Worm (Caenorhabditis elegans) whole organism, L1 larva: ENCODE results near the gene ZK1240.11.

Source experiments
- ceh-88 ChIP-seq: fragments of 200-800 bp; sonication (Bioruptor generic); IDR thresholded peaks from 2 replicates; pipeline ENCODE4 v1.3.6; 2022; ENCODE audit warnings: missing genetic modification characterization, missing compliant biosample characterization
- isw-1 ChIP-seq: fragments of 200-800 bp; sonication (Bioruptor generic); IDR thresholded peaks from 2 replicates; pipeline ENCODE4 v1.3.6; 2022; ENCODE audit warnings: missing genetic modification characterization, missing compliant biosample characterization
- lin-39 ChIP-seq: fragments of 150-350 bp; optimal IDR thresholded peaks from 2 replicates; lab custom pipeline; 2014; ENCODE audit warnings: missing biosample characterization, missing genetic modification reagents, missing genetic modification characterization
- nhr-11 ChIP-seq: fragments of 150-350 bp; optimal IDR thresholded peaks from 2 replicates; lab custom pipeline; 2014; ENCODE audit warnings: missing biosample characterization, missing genetic modification characterization

ce11 chrII:2353012-2353411 lies 28.0 kb downstream of the ZK1240.11 start, which contains the start of gene F43C11.3:
- TF ChIP-seq lin-39 (tag; lab: Kevin White, UChicago) (no peak), isw-1 (GFP tag; lab: Robert Waterston, UW) (no peak), ceh-88 (GFP tag; lab: Robert Waterston, UW) (no peak), nhr-11 (tag; lab: Kevin White, UChicago) (no peak)
